Worm (Caenorhabditis elegans) whole organism, young adult: ENCODE results near the gene btb-10.

Experiments used
- aptf-2 ChIP-seq: fragments of 200-800 bp; sonication (Bioruptor generic); conservative IDR thresholded peaks from 2 replicates; pipeline ENCODE4 v1.3.6; 2022; ENCODE audit warnings: missing genetic modification reagents, missing genetic modification characterization, missing compliant biosample characterization
- ccch-3 ChIP-seq: fragments of 200-800 bp; sonication (Bioruptor generic); optimal IDR thresholded peaks from 2 replicates; lab custom pipeline; 2018; ENCODE audit warnings: mild to moderate bottlenecking, missing genetic modification characterization, missing compliant biosample characterization
- dpl-1 ChIP-seq: fragments of 150-350 bp; optimal IDR thresholded peaks from 2 replicates; lab custom pipeline; 2014; ENCODE audit warnings: missing biosample characterization, missing genetic modification reagents, missing genetic modification characterization
- let-526 ChIP-seq: fragments of 200-800 bp; sonication (Bioruptor generic); IDR thresholded peaks from 2 replicates; pipeline ENCODE4 v1.3.6; 2022; ENCODE audit warnings: missing genetic modification reagents, missing genetic modification characterization, missing compliant biosample characterization
- mes-4 ChIP-seq: sonication (generic microtip); optimal IDR thresholded peaks from 2 replicates; lab custom pipeline; 2016; ENCODE audit warnings: missing genotype, missing genetic modification characterization, missing compliant biosample characterization
- mxl-1 ChIP-seq: sonication (generic microtip); optimal IDR thresholded peaks from 2 replicates; lab custom pipeline; 2016; ENCODE audit warnings: missing genetic modification characterization, missing compliant biosample characterization
- nfya-2 ChIP-seq: fragments of 200-800 bp; sonication (Bioruptor generic); IDR thresholded peaks from 2 replicates; pipeline ENCODE4 v1.3.6; 2022; ENCODE audit warnings: missing genetic modification reagents, missing genetic modification characterization, missing compliant biosample characterization
- nhr-90 ChIP-seq: sonication (generic microtip); optimal IDR thresholded peaks from 2 replicates; lab custom pipeline; 2016; ENCODE audit warnings: missing genotype, mild to moderate bottlenecking, missing genetic modification characterization, missing compliant biosample characterization
- snpc-1.3 ChIP-seq: sonication (generic microtip); optimal IDR thresholded peaks from 2 replicates; lab custom pipeline; 2017; ENCODE audit warnings: missing genetic modification characterization, mild to moderate bottlenecking, missing compliant biosample characterization, antibody characterized with exemption, moderate library complexity, missing genotype, missing genetic modification reagents; ENCODE audit not compliant: insufficient read depth

- TF ChIP-seq let-526 (GFP tag; lab: Robert Waterston, UW) (no peak), ccch-3 (GFP tag; lab: Kevin White, UChicago) (no peak), dpl-1 (GFP tag; lab: Kevin White, UChicago) (no peak), snpc-1.3 (tag; lab: Kevin White, UChicago) (no peak), nhr-90 (tag; lab: Kevin White, UChicago) (no peak), nfya-2 (GFP tag; lab: Robert Waterston, UW) (no peak), mes-4 (no peak), aptf-2 (GFP tag; lab: Robert Waterston, UW) (no peak), mxl-1 (tag; lab: Kevin White, UChicago) (no peak)
These were observed 46.5 kb upstream of the btb-10 start, which contains the start of gene col-40 for ce11 chrII:1106914-1107597.
